Fruit fly (Drosophila melanogaster) whole organism, prepupa: ENCODE results near the gene Obp99c.
A peak's percentile ranks its signal among the peaks of the same experiment; 100 is the strongest.

Experiments used
- Blimp-1 ChIP-seq: fragments of 200-800 bp; sonication (Bioruptor generic); optimal IDR thresholded peaks from 3 replicates; lab custom pipeline; 2017; ENCODE audit warnings: missing biosample characterization, missing genetic modification characterization, mild to moderate bottlenecking, moderate library complexity, missing genetic modification reagents
- CG15336 ChIP-seq: fragments of 200-800 bp; sonication (Bioruptor generic); IDR thresholded peaks from 2 replicates; pipeline ENCODE4 v1.3.6; 2022; ENCODE audit warnings: missing biosample characterization, missing genetic modification characterization
- CG16779 ChIP-seq: fragments of 200-800 bp; sonication (Bioruptor generic); optimal IDR thresholded peaks from 3 replicates; lab custom pipeline; 2017; ENCODE audit warnings: missing biosample characterization, mild to moderate bottlenecking, missing genetic modification characterization
- CG34406 ChIP-seq: fragments of 200-800 bp; sonication (Bioruptor generic); optimal IDR thresholded peaks from 3 replicates; lab custom pipeline; 2016; ENCODE audit warnings: missing biosample characterization, missing genetic modification characterization
- CG7368 ChIP-seq: fragments of 200-800 bp; sonication (Bioruptor generic); optimal IDR thresholded peaks from 3 replicates; lab custom pipeline; 2016; ENCODE audit warnings: missing biosample characterization, missing genetic modification characterization
- Hr4 ChIP-seq: fragments of 200-800 bp; sonication (Bioruptor generic); optimal IDR thresholded peaks from 3 replicates; lab custom pipeline; 2016; ENCODE audit warnings: missing biosample characterization, missing genetic modification characterization
- Sox15 ChIP-seq: fragments of 200-800 bp; sonication (Bioruptor generic); optimal IDR thresholded peaks from 3 replicates; lab custom pipeline; 2016; ENCODE audit warnings: missing biosample characterization, missing genetic modification characterization
- dsx ChIP-seq: fragments of 200-800 bp; optimal IDR thresholded peaks from 3 replicates; lab custom pipeline; 2019; ENCODE audit warnings: missing biosample characterization, mild to moderate bottlenecking, missing genetic modification characterization, moderate library complexity; ENCODE audit not compliant: poor library complexity, severe bottlenecking
- salr ChIP-seq, 2 experiments: fragments of 200-800 bp; sonication (Bioruptor generic); optimal IDR thresholded peaks; 3 replicates each; lab custom pipeline; 2016 to 2018; ENCODE audit warnings: missing biosample characterization in 2 of 2, missing genetic modification characterization in 2 of 2, mild to moderate bottlenecking in 1 of 2

- TF ChIP-seq CG7368 (GFP tag; lab: Kevin White, UChicago), result peak; percentile 31
- peak; percentile 74 for TF ChIP-seq Hr4 (GFP tag; lab: Kevin White, UChicago)
- peak; percentile 19 for TF ChIP-seq CG34406
- peak; percentile 23 for TF ChIP-seq dsx (GFP tag; lab: Kevin White, UChicago)
- TF ChIP-seq CG15336 (GFP tag; lab: Robert Waterston, UW), result peak; percentile 54; the same call in 1 of the 2 replicates
- no peak for TF ChIP-seq CG16779
- TF ChIP-seq Blimp-1 (GFP tag; lab: Kevin White, UChicago), result no peak
- TF ChIP-seq Sox15 (GFP tag; lab: Kevin White, UChicago), result peak; percentile 48
- TF ChIP-seq salr (GFP tag; optimal IDR thresholded peaks at IDR 0.05; lab: Kevin White, UChicago), result no peak
Measured at dm6 chr3R:29675333-29675732, 13.8 kb downstream of the Obp99c start, which contains the start of the genes Bub3 and Cap-D2.
